Worm (Caenorhabditis elegans): ENCODE measurements around the gene K04A8.1.
"Not testable (repeated sequence)": the region's sequence is repeated elsewhere in the genome, so short reads cannot be mapped to it uniquely, and the experiment has no call there.

DNA sequence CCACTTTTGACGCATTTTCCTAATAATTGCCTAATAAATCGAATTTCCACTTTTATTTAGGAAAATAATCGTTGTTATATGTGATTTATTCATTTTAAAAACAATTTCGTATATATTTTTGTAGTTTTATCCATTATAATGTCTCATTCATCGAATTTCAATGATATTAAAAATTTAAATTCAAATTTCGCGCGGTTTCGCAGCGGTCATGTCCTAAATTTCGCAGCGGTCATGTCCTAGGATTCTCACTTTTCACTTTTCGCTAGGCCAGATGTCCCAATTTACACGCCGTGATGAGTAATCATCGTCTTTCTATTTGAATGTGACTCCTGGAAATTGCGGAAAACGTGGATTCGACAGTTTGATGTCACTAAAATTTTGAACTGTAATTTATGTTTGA, 15.6 kb downstream of the K04A8.1 start, which contains the start of gene ZK1055.4:
- TF ChIP-seq cog-1 (tag; optimal IDR thresholded peaks at IDR 0.05); ref-1 (GFP tag; conservative IDR thresholded peaks at IDR 0.05); ztf-29 (GFP tag; IDR thresholded peaks at IDR 0.05); flt-1 (GFP tag; IDR thresholded peaks at IDR 0.05); med-1 (GFP tag; optimal IDR thresholded peaks at IDR 0.05; ENCODE audit: insufficient read depth): not testable (repeated sequence)
